Worm (Caenorhabditis elegans) whole organism, late embryonic: ENCODE measurements around the gene R107.5.

Experiments
- dve-1 ChIP-seq: sonication (generic microtip); optimal IDR thresholded peaks from 2 replicates; lab custom pipeline; 2017; ENCODE audit warnings: antibody characterized with exemption, mild to moderate bottlenecking, missing genetic modification characterization, missing compliant biosample characterization
- eyg-1 ChIP-seq: sonication (generic microtip); optimal IDR thresholded peaks from 2 replicates; lab custom pipeline; 2016; ENCODE audit warnings: missing genotype, missing genetic modification characterization, missing compliant biosample characterization
- nfya-1 ChIP-seq: sonication (generic microtip); optimal IDR thresholded peaks from 2 replicates; lab custom pipeline; 2017; ENCODE audit warnings: missing genetic modification characterization, mild to moderate bottlenecking, missing compliant biosample characterization, antibody characterized with exemption, moderate library complexity

DNA sequence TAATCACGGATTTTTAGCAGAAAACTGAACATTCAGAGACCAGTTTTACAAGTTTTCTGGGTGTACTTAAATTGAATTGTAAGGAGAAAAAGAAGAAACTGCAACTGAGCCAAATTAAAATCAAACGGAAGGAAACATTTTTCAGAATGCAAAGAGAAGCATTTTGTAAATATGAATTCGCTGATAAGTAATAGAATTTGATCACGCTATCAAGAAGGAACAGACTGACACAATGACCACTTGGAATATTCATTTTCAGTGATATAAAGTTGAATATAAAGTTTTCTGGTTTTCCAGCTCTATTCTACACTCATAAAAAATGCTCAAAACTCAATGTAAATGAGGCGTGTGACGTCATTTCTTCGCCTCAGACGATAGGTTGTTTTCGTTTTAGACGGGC, 19.5 kb downstream of the R107.5 start:
- TF ChIP-seq nfya-1 (tag; lab: Kevin White, UChicago) (no peak), eyg-1 (tag; lab: Kevin White, UChicago) (no peak), dve-1 (no peak)
